Worm (Caenorhabditis elegans) whole organism, midembryonic: ENCODE data around the gene C01B10.6.

Experiments
- T22C8.4 ChIP-seq: fragments of 200-800 bp; sonication (Bioruptor generic); IDR thresholded peaks from 2 replicates; pipeline ENCODE4 v1.3.6; 2022; ENCODE audit warnings: missing genetic modification characterization, missing compliant biosample characterization
- cog-1 ChIP-seq: sonication (generic microtip); optimal IDR thresholded peaks from 2 replicates; lab custom pipeline; 2016; ENCODE audit warnings: missing genetic modification characterization, missing compliant biosample characterization
- flt-1 ChIP-seq: fragments of 200-800 bp; sonication (Bioruptor generic); IDR thresholded peaks from 2 replicates; pipeline ENCODE4 v1.3.6; 2022; ENCODE audit warnings: missing genetic modification characterization, missing compliant biosample characterization
- klf-2 ChIP-seq: fragments of 200-800 bp; sonication (Bioruptor generic); conservative IDR thresholded peaks from 2 replicates; pipeline ENCODE4 v1.3.6; 2022; ENCODE audit warnings: missing genetic modification reagents, missing genetic modification characterization, missing compliant biosample characterization
- med-1 ChIP-seq: sonication (generic microtip); optimal IDR thresholded peaks from 2 replicates; lab custom pipeline; 2017; ENCODE audit warnings: missing genetic modification characterization, mild to moderate bottlenecking, missing compliant biosample characterization, antibody characterized with exemption, missing genetic modification reagents; ENCODE audit not compliant: insufficient read depth
- ref-1 ChIP-seq: fragments of 200-800 bp; sonication (Bioruptor generic); conservative IDR thresholded peaks from 2 replicates; pipeline ENCODE4 v1.3.6; 2022; ENCODE audit warnings: missing genetic modification reagents, missing genetic modification characterization, missing compliant biosample characterization
- tab-1 ChIP-seq: fragments of 200-800 bp; sonication (Bioruptor generic); IDR thresholded peaks from 2 replicates; pipeline ENCODE4 v1.3.6; 2022; ENCODE audit warnings: missing genetic modification characterization, missing compliant biosample characterization
- ztf-23 ChIP-seq: fragments of 200-800 bp; sonication (Bioruptor generic); IDR thresholded peaks from 2 replicates; pipeline ENCODE4 v1.3.6; 2022; ENCODE audit warnings: missing genetic modification reagents, missing genetic modification characterization, missing compliant biosample characterization
- ztf-29 ChIP-seq: fragments of 200-800 bp; sonication (Bioruptor generic); IDR thresholded peaks from 2 replicates; pipeline ENCODE4 v1.3.6; 2022; ENCODE audit warnings: missing genetic modification reagents, missing genetic modification characterization, missing compliant biosample characterization

C01B10.6 gene

ce11 chrIV:6603549-6603948, 36.4 kb upstream of the C01B10.6 start:
- TF ChIP-seq tab-1 (GFP tag; lab: Robert Waterston, UW) (no peak), med-1 (GFP tag; lab: Kevin White, UChicago) (no peak), flt-1 (no peak), T22C8.4 (GFP tag; lab: Robert Waterston, UW) (no peak), cog-1 (tag; lab: Kevin White, UChicago) (no peak), klf-2 (GFP tag; lab: Robert Waterston, UW) (no peak), ztf-29 (no peak), ref-1 (GFP tag; lab: Robert Waterston, UW) (no peak), ztf-23 (no peak)

ce11 chrIV:6605863-6606262, 34.1 kb upstream of the C01B10.6 start, which contains the start of gene nstp-2:
Gene nstp-2 (minus strand): TSS chrIV:6606188.
- no peak for TF ChIP-seq T22C8.4 (GFP tag; lab: Robert Waterston, UW)
- no peak for TF ChIP-seq flt-1
- no peak for TF ChIP-seq ref-1 (GFP tag; lab: Robert Waterston, UW)
- no peak for TF ChIP-seq tab-1 (GFP tag; lab: Robert Waterston, UW)
- no peak for TF ChIP-seq ztf-23
- no peak for TF ChIP-seq ztf-29
- TF ChIP-seq cog-1 (tag; lab: Kevin White, UChicago): no peak
- no peak for TF ChIP-seq med-1 (GFP tag; lab: Kevin White, UChicago)
- TF ChIP-seq klf-2 (GFP tag; lab: Robert Waterston, UW): no peak

ce11 chrIV:6606587-6606986, 33.4 kb upstream of the C01B10.6 start:
- TF ChIP-seq ztf-29 (no peak), flt-1 (no peak), med-1 (GFP tag; lab: Kevin White, UChicago) (no peak), T22C8.4 (GFP tag; lab: Robert Waterston, UW) (no peak), tab-1 (GFP tag; lab: Robert Waterston, UW) (no peak), ref-1 (GFP tag; lab: Robert Waterston, UW) (no peak), klf-2 (GFP tag; lab: Robert Waterston, UW) (no peak), ztf-23 (no peak), cog-1 (tag; lab: Kevin White, UChicago) (no peak)

ce11 chrIV:6607059-6607458, 32.9 kb upstream of the C01B10.6 start:
- TF ChIP-seq klf-2 (GFP tag; lab: Robert Waterston, UW) (no peak), med-1 (GFP tag; lab: Kevin White, UChicago) (no peak), tab-1 (GFP tag; lab: Robert Waterston, UW) (no peak), cog-1 (tag; lab: Kevin White, UChicago) (no peak), ztf-23 (no peak), ztf-29 (no peak), ref-1 (GFP tag; lab: Robert Waterston, UW) (no peak), flt-1 (no peak), T22C8.4 (GFP tag; lab: Robert Waterston, UW) (no peak)

ce11 chrIV:6613296-6613695, 26.7 kb upstream of the C01B10.6 start, which contains the start of gene drh-1:
Gene drh-1 (minus strand): TSS chrIV:6613353.
- TF ChIP-seq ztf-23 (no peak), ref-1 (GFP tag; lab: Robert Waterston, UW) (no peak), cog-1 (tag; lab: Kevin White, UChicago) (no peak), klf-2 (GFP tag; lab: Robert Waterston, UW) (no peak), ztf-29 (no peak), med-1 (GFP tag; lab: Kevin White, UChicago) (no peak), tab-1 (GFP tag; lab: Robert Waterston, UW) (no peak), flt-1 (no peak), T22C8.4 (GFP tag; lab: Robert Waterston, UW) (no peak)

ce11 chrIV:6618607-6619006, 21.4 kb upstream of the C01B10.6 start:
- no peak for TF ChIP-seq klf-2 (GFP tag; lab: Robert Waterston, UW)
- no peak for TF ChIP-seq tab-1 (GFP tag; lab: Robert Waterston, UW)
- TF ChIP-seq med-1 (GFP tag; lab: Kevin White, UChicago): no peak
- TF ChIP-seq ref-1 (GFP tag; lab: Robert Waterston, UW): no peak
- TF ChIP-seq ztf-29: no peak
- TF ChIP-seq cog-1 (tag; lab: Kevin White, UChicago): no peak
- TF ChIP-seq ztf-23: no peak
- no peak for TF ChIP-seq flt-1
- TF ChIP-seq T22C8.4 (GFP tag; lab: Robert Waterston, UW): no peak

- TF ChIP-seq flt-1 (no peak), cog-1 (tag; lab: Kevin White, UChicago) (no peak), ref-1 (GFP tag; lab: Robert Waterston, UW) (no peak), ztf-23 (no peak), klf-2 (GFP tag; lab: Robert Waterston, UW) (no peak), tab-1 (GFP tag; lab: Robert Waterston, UW) (no peak), T22C8.4 (GFP tag; lab: Robert Waterston, UW) (no peak), ztf-29 (no peak), med-1 (GFP tag; lab: Kevin White, UChicago) (no peak)
Observed at ce11 chrIV:6621252-6621651, 18.7 kb upstream of the C01B10.6 start, which contains the start of gene C01B10.3. Gene C01B10.3 (minus strand): TSS chrIV:6621352.

- TF ChIP-seq flt-1: no peak
- TF ChIP-seq tab-1 (GFP tag; lab: Robert Waterston, UW): no peak
- no peak for TF ChIP-seq klf-2 (GFP tag; lab: Robert Waterston, UW)
- no peak for TF ChIP-seq cog-1 (tag; lab: Kevin White, UChicago)
- TF ChIP-seq ztf-29: no peak
- TF ChIP-seq med-1 (GFP tag; lab: Kevin White, UChicago): no peak
- TF ChIP-seq ztf-23: no peak
- TF ChIP-seq ref-1 (GFP tag; lab: Robert Waterston, UW): no peak
- TF ChIP-seq T22C8.4 (GFP tag; lab: Robert Waterston, UW): no peak
Observed at ce11 chrIV:6622142-6622541, 17.8 kb upstream of the C01B10.6 start.

- no peak for TF ChIP-seq ref-1 (GFP tag; lab: Robert Waterston, UW)
- TF ChIP-seq cog-1 (tag; lab: Kevin White, UChicago): no peak
- TF ChIP-seq T22C8.4 (GFP tag; lab: Robert Waterston, UW): no peak
- TF ChIP-seq med-1 (GFP tag; lab: Kevin White, UChicago): no peak
- TF ChIP-seq tab-1 (GFP tag; lab: Robert Waterston, UW): no peak
- TF ChIP-seq ztf-29: no peak
- TF ChIP-seq klf-2 (GFP tag; lab: Robert Waterston, UW): no peak
- TF ChIP-seq ztf-23: no peak
- no peak for TF ChIP-seq flt-1
Observed at ce11 chrIV:6623390-6623789, 16.6 kb upstream of the C01B10.6 start, which contains the start of gene C01B10.44. Gene C01B10.44 (plus strand): TSS chrIV:6623690.
